Worm (Caenorhabditis elegans): ENCODE measurements around the gene K11D12.8.

The K11D12.8 gene

ce11 chrV:5040925-5041324 lies at the start of gene K11D12.8:
Gene K11D12.8, minus strand, starts transcription at chrV:5041001.
- TF ChIP-seq nfyb-1 (GFP tag; IDR thresholded peaks at IDR 0.05) (no peak), egl-18 (GFP tag; IDR thresholded peaks at IDR 0.05) (no peak), F49E8.2 (tag; optimal IDR thresholded peaks at IDR 0.05; ENCODE audit: insufficient read depth) (no peak), tlf-1 (GFP tag; optimal IDR thresholded peaks at IDR 0.05) (no peak), unc-130 (GFP tag; optimal IDR thresholded peaks at IDR 0.05) (no peak), ceh-91 (GFP tag; IDR thresholded peaks at IDR 0.05) (no peak), bed-1 (GFP tag; IDR thresholded peaks at IDR 0.05) (no peak), dpff-1 (tag; optimal IDR thresholded peaks at IDR 0.05) (no peak), hrde-1 (tag; optimal IDR thresholded peaks at IDR 0.05; ENCODE audit: borderline replicate concordance) (no peak), C17E4.6 (GFP tag; IDR thresholded peaks at IDR 0.05) (no peak), B0336.3 (GFP tag; IDR thresholded peaks at IDR 0.05) (no peak)

- no peak for TF ChIP-seq ama-1 (optimal IDR thresholded peaks at IDR 0.05)
- TF ChIP-seq ama-1 (GFP tag; optimal IDR thresholded peaks at IDR 0.05), result no peak
- no peak for TF ChIP-seq lin-54 (GFP tag; optimal IDR thresholded peaks at IDR 0.05)
- no peak for TF ChIP-seq unc-62 (GFP tag; optimal IDR thresholded peaks at IDR 0.05)
Measured at ce11 chrV:5090386-5090785, 49.6 kb upstream of the K11D12.8 start.

DNA sequence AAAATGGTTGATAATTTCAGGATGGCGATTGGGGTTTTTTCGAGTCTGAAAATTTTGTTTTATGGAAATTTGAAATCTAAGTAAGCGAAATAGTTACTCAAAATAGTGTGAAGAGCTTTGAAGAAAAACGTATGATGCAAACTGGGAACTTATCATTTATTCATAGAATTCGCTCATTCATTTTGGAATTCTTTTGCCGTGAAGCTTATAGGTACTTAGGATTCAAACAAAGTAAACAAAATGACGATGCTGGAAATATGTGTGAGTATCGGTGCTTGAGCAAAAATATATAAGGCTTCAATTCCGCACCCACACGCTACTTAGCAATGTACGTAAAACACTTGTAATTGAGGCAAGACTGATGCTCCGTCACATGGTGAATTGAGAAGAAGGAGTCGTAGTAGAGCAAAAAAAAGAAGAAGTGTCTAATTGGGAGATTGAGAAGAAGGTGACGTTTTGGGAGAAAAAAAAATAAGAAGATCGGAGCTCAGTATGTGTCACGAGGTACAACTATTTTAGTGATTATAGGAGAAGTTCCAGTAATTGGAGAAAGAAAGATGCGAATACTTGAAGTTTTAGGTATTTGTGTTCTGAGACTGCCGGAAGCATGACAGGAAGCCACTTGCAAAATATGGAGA lies 48.8 kb upstream of the K11D12.8 start, which contains the start of gene glb-32:
Gene glb-32 (minus strand): TSS at position 51 of the 638 bp plus-strand sequence.
- TF ChIP-seq madf-6 (GFP tag; IDR thresholded peaks at IDR 0.05) (no peak), hsf-1 (GFP tag; IDR thresholded peaks at IDR 0.05) (no peak), Y79H2A.3 (GFP tag; conservative IDR thresholded peaks at IDR 0.05) (no peak), lir-1 (GFP tag; conservative IDR thresholded peaks at IDR 0.05) (no peak), Y53F4B.3 (GFP tag; IDR thresholded peaks at IDR 0.05) (no peak), tbp1 (GFP tag; optimal IDR thresholded peaks at IDR 0.05) (no peak), B0035.1 (tag; optimal IDR thresholded peaks at IDR 0.05) (no peak), hlh-12 (tag; optimal IDR thresholded peaks at IDR 0.05) (no peak), ztf-18 (tag; optimal IDR thresholded peaks at IDR 0.05) (no peak), nhr-90 (tag; optimal IDR thresholded peaks at IDR 0.05) (no peak), pha-4 (tag; optimal IDR thresholded peaks at IDR 0.05) (no peak), nfya-2 (GFP tag; IDR thresholded peaks at IDR 0.05) (no peak), egl-44 (GFP tag; IDR thresholded peaks at IDR 0.05) (no peak), gei-17 (GFP tag; optimal IDR thresholded peaks at IDR 0.05) (no peak), F10E7.11 (tag; optimal IDR thresholded peaks at IDR 0.05) (no peak), B0019.2 (GFP tag; conservative IDR thresholded peaks at IDR 0.05) (no peak), B0336.3 (GFP tag; IDR thresholded peaks at IDR 0.05) (no peak), tlf-1 (GFP tag; optimal IDR thresholded peaks at IDR 0.05) (no peak), ztf-3 (GFP tag; optimal IDR thresholded peaks at IDR 0.05) (no peak), let-526 (GFP tag; IDR thresholded peaks at IDR 0.05) (no peak)

- TF ChIP-seq tlf-1 (GFP tag; optimal IDR thresholded peaks at IDR 0.05) (no peak), zfh-2 (GFP tag; conservative IDR thresholded peaks at IDR 0.05) (peak; percentile 21; the same call in 1 of the 2 replicates)
Measured at ce11 chrV:5088311-5088710, 47.5 kb upstream of the K11D12.8 start.

Data from whole organism, young adult.